Worm (Caenorhabditis elegans) whole organism, L2 larva: ENCODE data around the gene mdt-19.

Source experiments
- C34F6.9 ChIP-seq: fragments of 150-350 bp; optimal IDR thresholded peaks from 2 replicates; lab custom pipeline; 2014; ENCODE audit warnings: missing biosample characterization, missing genetic modification characterization
- F13H6.1 ChIP-seq: sonication (generic microtip); optimal IDR thresholded peaks from 2 replicates; lab custom pipeline; 2016; ENCODE audit warnings: missing genetic modification characterization, missing compliant biosample characterization
- R02D3.7 ChIP-seq: fragments of 150-350 bp; optimal IDR thresholded peaks from 2 replicates; lab custom pipeline; 2014; ENCODE audit warnings: missing biosample characterization, missing genetic modification characterization
- Y55F3AM.14 ChIP-seq: fragments of 200-800 bp; sonication (Bioruptor generic); optimal IDR thresholded peaks from 2 replicates; lab custom pipeline; 2018; ENCODE audit warnings: mild to moderate bottlenecking, missing genetic modification characterization, missing compliant biosample characterization
- ZK546.5 ChIP-seq: sonication (generic microtip); optimal IDR thresholded peaks from 2 replicates; lab custom pipeline; 2017; ENCODE audit warnings: missing biosample characterization, missing genetic modification characterization
- alr-1 ChIP-seq: fragments of 150-350 bp; optimal IDR thresholded peaks from 2 replicates; lab custom pipeline; 2014; ENCODE audit warnings: missing biosample characterization, missing genetic modification characterization
- aly-2 ChIP-seq: fragments of 150-350 bp; optimal IDR thresholded peaks from 2 replicates; lab custom pipeline; 2014; ENCODE audit warnings: missing biosample characterization, missing genetic modification characterization
- ama-1 ChIP-seq: fragments of 150-350 bp; optimal IDR thresholded peaks from 2 replicates; lab custom pipeline; 2018; ENCODE audit warnings: inconsistent platforms
- blmp-1 ChIP-seq: sonication (generic microtip); optimal IDR thresholded peaks from 2 replicates; lab custom pipeline; 2017; ENCODE audit warnings: missing genetic modification characterization, mild to moderate bottlenecking, missing compliant biosample characterization, antibody characterized with exemption, moderate library complexity; ENCODE audit not compliant: insufficient read depth
- ceh-16 ChIP-seq: fragments of 150-350 bp; optimal IDR thresholded peaks from 2 replicates; lab custom pipeline; 2014; ENCODE audit warnings: missing biosample characterization, missing genetic modification characterization
- ceh-82 ChIP-seq: fragments of 150-350 bp; optimal IDR thresholded peaks from 2 replicates; lab custom pipeline; 2014; ENCODE audit warnings: missing biosample characterization, missing genetic modification characterization
- crh-2 ChIP-seq: sonication (generic microtip); optimal IDR thresholded peaks from 2 replicates; lab custom pipeline; 2017; ENCODE audit warnings: missing biosample characterization, missing genetic modification characterization
- dmd-4 ChIP-seq: sonication (generic microtip); optimal IDR thresholded peaks from 2 replicates; lab custom pipeline; 2017; ENCODE audit warnings: missing biosample characterization, missing genetic modification characterization
- egl-27 ChIP-seq: sonication (generic microtip); optimal IDR thresholded peaks from 3 replicates; lab custom pipeline; 2017; ENCODE audit warnings: missing biosample characterization, missing genetic modification reagents, missing genetic modification characterization
- elt-1 ChIP-seq: fragments of 150-350 bp; optimal IDR thresholded peaks from 2 replicates; lab custom pipeline; 2014; ENCODE audit warnings: missing biosample characterization, missing genetic modification characterization
- elt-3 ChIP-seq: sonication (generic microtip); optimal IDR thresholded peaks from 2 replicates; lab custom pipeline; 2017; ENCODE audit warnings: missing biosample characterization, missing genetic modification characterization
- fos-1 ChIP-seq: fragments of 150-350 bp; optimal IDR thresholded peaks from 2 replicates; lab custom pipeline; 2014; ENCODE audit warnings: missing biosample characterization, missing genetic modification characterization
- gmeb-1 ChIP-seq: fragments of 150-350 bp; optimal IDR thresholded peaks from 2 replicates; lab custom pipeline; 2014; ENCODE audit warnings: missing biosample characterization, missing genetic modification characterization
- lin-11 ChIP-seq: fragments of 150-350 bp; sonication (generic microtip); optimal IDR thresholded peaks from 2 replicates; lab custom pipeline; 2014; ENCODE audit warnings: missing biosample characterization, missing genetic modification characterization, inconsistent platforms, mixed read lengths
- lin-13 ChIP-seq: fragments of 150-350 bp; optimal IDR thresholded peaks from 2 replicates; lab custom pipeline; 2014; ENCODE audit warnings: missing biosample characterization, missing genetic modification reagents, missing genetic modification characterization
- lin-39 ChIP-seq: fragments of 150-350 bp; optimal IDR thresholded peaks from 2 replicates; lab custom pipeline; 2014; ENCODE audit warnings: missing biosample characterization, missing genetic modification reagents, missing genetic modification characterization
- lsy-2 ChIP-seq, 2 experiments: fragments of 150-350 bp in 1 of 2; sonication (generic microtip) in 1 of 2; optimal IDR thresholded peaks; 2 replicates each; lab custom pipeline; 2014 to 2017; ENCODE audit warnings: missing biosample characterization in 2 of 2, missing genetic modification characterization in 2 of 2
- mab-5 ChIP-seq: fragments of 150-350 bp; optimal IDR thresholded peaks from 2 replicates; lab custom pipeline; 2014; ENCODE audit warnings: missing biosample characterization, missing genetic modification characterization
- mbf-1 ChIP-seq: sonication (generic microtip); optimal IDR thresholded peaks from 2 replicates; lab custom pipeline; 2017; ENCODE audit warnings: missing biosample characterization, missing genetic modification characterization
- mdl-1 ChIP-seq, 2 experiments: fragments of 150-350 bp in 1 of 2; sonication (generic microtip) in 1 of 2; optimal IDR thresholded peaks; 2 replicates each; lab custom pipeline; 2017; ENCODE audit warnings: missing biosample characterization in 2 of 2, missing genetic modification characterization in 2 of 2
- nhr-10 ChIP-seq: sonication (generic microtip); optimal IDR thresholded peaks from 2 replicates; lab custom pipeline; 2017; ENCODE audit warnings: missing biosample characterization, missing genetic modification characterization
- nhr-11 ChIP-seq: fragments of 150-350 bp; optimal IDR thresholded peaks from 2 replicates; lab custom pipeline; 2014; ENCODE audit warnings: missing biosample characterization, missing genetic modification characterization
- nhr-12 ChIP-seq: fragments of 150-350 bp; optimal IDR thresholded peaks from 2 replicates; lab custom pipeline; 2014; ENCODE audit warnings: missing biosample characterization, missing genetic modification characterization
- nhr-129 ChIP-seq: fragments of 150-350 bp; optimal IDR thresholded peaks from 2 replicates; lab custom pipeline; 2014; ENCODE audit warnings: missing biosample characterization, missing genetic modification characterization
- nhr-21 ChIP-seq: fragments of 150-350 bp; optimal IDR thresholded peaks from 2 replicates; lab custom pipeline; 2014; ENCODE audit warnings: missing biosample characterization, missing genetic modification characterization
- nhr-23 ChIP-seq: fragments of 150-350 bp; optimal IDR thresholded peaks from 2 replicates; lab custom pipeline; 2014; ENCODE audit warnings: missing biosample characterization, missing genetic modification reagents, missing genetic modification characterization
- nhr-237 ChIP-seq: fragments of 150-350 bp; optimal IDR thresholded peaks from 2 replicates; lab custom pipeline; 2014; ENCODE audit warnings: missing biosample characterization, missing genetic modification characterization
- nhr-25 ChIP-seq: fragments of 150-350 bp; sonication (generic microtip); optimal IDR thresholded peaks from 3 replicates; lab custom pipeline; 2014; ENCODE audit warnings: missing biosample characterization, missing genetic modification characterization
- nhr-6 ChIP-seq: fragments of 150-350 bp; optimal IDR thresholded peaks from 2 replicates; lab custom pipeline; 2014; ENCODE audit warnings: missing biosample characterization, missing genetic modification characterization
- nhr-77 ChIP-seq: fragments of 150-350 bp; optimal IDR thresholded peaks from 2 replicates; lab custom pipeline; 2014; ENCODE audit warnings: missing biosample characterization, missing genetic modification characterization
- sem-4 ChIP-seq: fragments of 150-350 bp; optimal IDR thresholded peaks from 2 replicates; lab custom pipeline; 2014; ENCODE audit warnings: missing biosample characterization, missing genetic modification reagents, missing genetic modification characterization
- skn-1 ChIP-seq: sonication (generic microtip); optimal IDR thresholded peaks from 2 replicates; lab custom pipeline; 2017; ENCODE audit warnings: missing biosample characterization, missing genetic modification characterization
- sma-3 ChIP-seq: sonication (generic microtip); optimal IDR thresholded peaks from 2 replicates; lab custom pipeline; 2016; ENCODE audit warnings: missing genetic modification reagents, missing genetic modification characterization, missing compliant biosample characterization
- sma-9 ChIP-seq, 2 experiments: fragments of 150-350 bp in 1 of 2; sonication (generic microtip) in 1 of 2; optimal IDR thresholded peaks; 2 replicates each; lab custom pipeline; 2014 to 2016; ENCODE audit warnings: missing genetic modification characterization in 2 of 2, mild to moderate bottlenecking in 1 of 2, missing biosample characterization in 1 of 2, missing compliant biosample characterization in 1 of 2, missing genetic modification reagents in 1 of 2, moderate library complexity in 1 of 2
- snpc-4 ChIP-seq: fragments of 150-350 bp; optimal IDR thresholded peaks from 2 replicates; lab custom pipeline; 2014; ENCODE audit warnings: missing biosample characterization, missing genetic modification characterization
- unc-39 ChIP-seq: fragments of 150-350 bp; optimal IDR thresholded peaks from 2 replicates; lab custom pipeline; 2014; ENCODE audit warnings: missing biosample characterization, missing genetic modification characterization
- unc-55 ChIP-seq: fragments of 150-350 bp; sonication (generic microtip); optimal IDR thresholded peaks from 3 replicates; lab custom pipeline; 2014; ENCODE audit warnings: missing biosample characterization, missing genetic modification reagents, missing genetic modification characterization
- unc-62 ChIP-seq: fragments of 150-350 bp; optimal IDR thresholded peaks from 2 replicates; lab custom pipeline; 2014; ENCODE audit warnings: missing biosample characterization, missing genetic modification reagents, missing genetic modification characterization
- zag-1 ChIP-seq: fragments of 150-350 bp; optimal IDR thresholded peaks from 2 replicates; lab custom pipeline; 2014; ENCODE audit warnings: missing biosample characterization, missing genetic modification characterization
- ztf-1 ChIP-seq: fragments of 200-800 bp; sonication (Bioruptor generic); conservative IDR thresholded peaks from 2 replicates; pipeline ENCODE4 v1.3.6; 2022; ENCODE audit warnings: missing genetic modification characterization, missing compliant biosample characterization
- ztf-11 ChIP-seq: sonication (generic microtip); optimal IDR thresholded peaks from 2 replicates; lab custom pipeline; 2017; ENCODE audit warnings: missing biosample characterization, missing genetic modification characterization
- ztf-4 ChIP-seq: fragments of 150-350 bp; optimal IDR thresholded peaks from 2 replicates; lab custom pipeline; 2014; ENCODE audit warnings: missing biosample characterization, missing genetic modification characterization

The mdt-19 gene

ce11 chrIII:2596984-2597454, 834 bp upstream of the mdt-19 start, which contains the start of gene apb-1:
Gene apb-1 (minus strand): TSS chrIII:2597034.
- TF ChIP-seq lsy-2 (tag; optimal IDR thresholded peaks at IDR 0.05; lab: Kevin White, UChicago) (peak; percentile 92 to 96), ZK546.5 (tag; lab: Kevin White, UChicago) (peak; percentile 40), sma-3 (GFP tag; lab: Kevin White, UChicago) (peak; percentile 93), unc-62 (GFP tag; lab: Kevin White, UChicago) (peak; percentile 36), snpc-4 (tag; lab: Kevin White, UChicago) (peak; percentile 61), nhr-10 (peak; percentile 65), ceh-82 (tag; lab: Kevin White, UChicago) (peak; percentile 15), nhr-25 (tag; lab: Kevin White, UChicago) (peak; percentile 86), C34F6.9 (tag; lab: Kevin White, UChicago) (peak; percentile 98), lin-11 (tag; lab: Kevin White, UChicago) (peak; percentile 94), nhr-6 (tag; lab: Kevin White, UChicago) (peak; percentile 77), nhr-21 (tag; lab: Kevin White, UChicago) (peak; percentile 92), R02D3.7 (tag; lab: Kevin White, UChicago) (peak; percentile 76), lin-39 (tag; lab: Kevin White, UChicago) (no peak), lin-13 (GFP tag; lab: Kevin White, UChicago) (peak; percentile 93), unc-39 (no peak), egl-27 (tag; lab: Kevin White, UChicago) (peak; percentile 92), elt-3 (tag; lab: Kevin White, UChicago) (no peak), aly-2 (tag; lab: Kevin White, UChicago) (peak; percentile 76), ztf-11 (tag; lab: Kevin White, UChicago) (peak; percentile 22), gmeb-1 (tag; lab: Kevin White, UChicago) (peak; percentile 91), skn-1 (no peak), ztf-4 (tag; lab: Kevin White, UChicago) (peak; percentile 80), fos-1 (tag; lab: Kevin White, UChicago) (peak; percentile 80), nhr-77 (tag; lab: Kevin White, UChicago) (peak; percentile 78), Y55F3AM.14 (GFP tag; lab: Kevin White, UChicago) (no peak), nhr-11 (tag; lab: Kevin White, UChicago) (no peak), zag-1 (tag; lab: Kevin White, UChicago) (peak; percentile 88), blmp-1 (tag; lab: Kevin White, UChicago) (peak; percentile 68), crh-2 (tag; lab: Kevin White, UChicago) (peak; percentile 94), nhr-129 (tag; lab: Kevin White, UChicago) (peak; percentile 78), nhr-23 (tag; lab: Kevin White, UChicago) (no peak), sma-9 (GFP tag; optimal IDR thresholded peaks at IDR 0.05; lab: Kevin White, UChicago) (no peak), sma-9 (tag; optimal IDR thresholded peaks at IDR 0.05; lab: Kevin White, UChicago) (no peak), mab-5 (peak; percentile 95), ztf-1 (GFP tag; lab: Robert Waterston, UW) (no peak), ama-1 (lab: Kevin White, UChicago) (peak; percentile 19), alr-1 (no peak), unc-55 (GFP tag; lab: Kevin White, UChicago) (peak; percentile 98), mbf-1 (tag; lab: Kevin White, UChicago) (peak; percentile 23), nhr-12 (tag; lab: Kevin White, UChicago) (no peak), sem-4 (tag; lab: Kevin White, UChicago) (peak; percentile 86), mdl-1 (tag; optimal IDR thresholded peaks at IDR 0.05; lab: Kevin White, UChicago) (peak in 1 of 2 experiments; percentile 69), dmd-4 (tag; lab: Kevin White, UChicago) (peak; percentile 68), nhr-237 (peak; percentile 48), elt-1 (tag; lab: Kevin White, UChicago) (no peak), ceh-16 (peak; percentile 33), F13H6.1 (tag; lab: Kevin White, UChicago) (peak; percentile 91)
